Fruit fly (Drosophila melanogaster) S2 (cell line): ENCODE measurements around the gene smash.

Experiments used
- CG8478 ChIP-seq: fragments of >200 bp; optimal IDR thresholded peaks from 2 replicates; lab custom pipeline; 2018
- CTCF ChIP-seq, 2 experiments: fragments of >200 bp; optimal IDR thresholded peaks; 2 replicates each; lab custom pipeline; 2018

DNA sequence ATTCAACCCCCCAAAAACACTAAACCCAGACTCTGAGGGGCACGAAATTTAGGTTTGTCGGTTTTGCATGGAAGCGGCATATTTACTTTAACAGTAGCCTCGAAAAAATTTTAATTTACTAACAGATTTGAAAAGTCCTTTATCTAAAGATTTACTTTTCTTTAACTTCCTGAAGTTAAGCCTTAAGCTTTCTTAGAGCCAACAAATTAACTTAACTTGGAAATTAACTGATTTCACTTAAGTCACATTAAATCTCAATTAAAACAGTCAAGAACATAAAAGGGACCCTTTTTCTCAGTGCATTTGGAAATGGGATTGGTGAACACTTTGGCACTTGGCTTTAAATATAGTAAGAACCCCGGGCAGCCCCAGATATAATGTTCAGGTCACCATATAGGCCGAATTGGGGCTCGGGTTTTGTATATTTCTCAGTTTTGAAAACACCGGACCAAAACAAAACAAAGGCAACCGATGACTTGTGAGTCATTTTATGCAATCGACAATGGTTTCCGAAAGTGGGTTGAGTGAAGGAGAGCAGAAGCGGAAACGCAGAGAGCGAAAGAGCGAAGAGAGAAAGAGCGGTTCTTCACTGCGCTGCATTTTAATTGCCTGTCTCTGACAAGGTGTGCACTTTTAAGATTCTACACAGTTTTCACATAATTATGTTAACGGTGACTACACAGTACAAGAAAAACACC is 79.3 kb downstream of the smash start:
- TF ChIP-seq CG8478 (no peak), CTCF (optimal IDR thresholded peaks at IDR 0.05; lab: Kevin White, UChicago) (no peak)
